Worm (Caenorhabditis elegans): ENCODE data around the gene sdz-36.

The sdz-36 gene

DNA sequence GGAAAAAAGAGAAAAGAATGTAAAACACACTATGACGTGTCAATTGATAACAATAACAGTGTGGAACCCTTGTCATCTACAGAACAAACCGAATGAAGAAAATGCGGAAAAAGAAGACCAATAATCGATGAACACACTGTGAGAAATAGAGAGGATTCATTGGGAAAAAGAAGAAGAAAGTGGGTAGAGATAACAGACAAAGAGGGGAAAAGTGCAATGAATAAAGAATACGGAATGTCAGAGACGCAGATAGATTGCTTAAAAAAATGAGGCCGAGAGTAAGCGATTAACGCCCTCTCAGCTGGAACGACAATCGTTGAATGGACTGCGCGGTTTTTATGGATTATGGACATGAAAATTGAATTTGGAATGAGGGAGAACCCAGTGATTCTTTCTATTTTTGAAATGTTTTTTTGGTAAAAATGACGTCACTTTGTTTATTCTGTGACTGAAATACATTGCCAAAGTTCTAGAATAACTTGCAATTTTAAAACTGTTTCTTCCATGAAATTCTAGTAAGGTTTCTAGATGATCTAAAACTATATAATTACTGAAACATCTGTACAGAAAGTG, 42.9 kb upstream of the sdz-36 start, which contains the start of gene amph-1 (continued):
- no peak for TF ChIP-seq Y55F3AM.14 (GFP tag; optimal IDR thresholded peaks at IDR 0.05)
- TF ChIP-seq crh-2 (tag; optimal IDR thresholded peaks at IDR 0.05) = peak; percentile 78
- TF ChIP-seq F13H6.1 (tag; optimal IDR thresholded peaks at IDR 0.05) = peak; percentile 42
- no peak for TF ChIP-seq ceh-82 (tag; optimal IDR thresholded peaks at IDR 0.05)
- TF ChIP-seq nhr-77 (tag; optimal IDR thresholded peaks at IDR 0.05) = no peak
- TF ChIP-seq fos-1 (tag; optimal IDR thresholded peaks at IDR 0.05) = peak; percentile 54
- no peak for TF ChIP-seq zag-1 (tag; optimal IDR thresholded peaks at IDR 0.05)
- peak; percentile 48 for TF ChIP-seq unc-55 (GFP tag; optimal IDR thresholded peaks at IDR 0.05)
- TF ChIP-seq blmp-1 (tag; optimal IDR thresholded peaks at IDR 0.05; ENCODE audit: insufficient read depth) = peak; percentile 50
- no peak for TF ChIP-seq aly-2 (tag; optimal IDR thresholded peaks at IDR 0.05)
- no peak for TF ChIP-seq nhr-12 (tag; optimal IDR thresholded peaks at IDR 0.05)
- no peak for TF ChIP-seq peb-1 (tag; optimal IDR thresholded peaks at IDR 0.05)
- TF ChIP-seq alr-1 (tag; optimal IDR thresholded peaks at IDR 0.05) = no peak
- TF ChIP-seq ztf-11 (tag; optimal IDR thresholded peaks at IDR 0.05) = no peak
- TF ChIP-seq nhr-129 (tag; optimal IDR thresholded peaks at IDR 0.05) = peak; percentile 31
- no peak for TF ChIP-seq ztf-4 (tag; optimal IDR thresholded peaks at IDR 0.05)
- TF ChIP-seq unc-62 (GFP tag; optimal IDR thresholded peaks at IDR 0.05) = no peak
- no peak for TF ChIP-seq gmeb-1 (tag; optimal IDR thresholded peaks at IDR 0.05)
- TF ChIP-seq lin-39 (tag; optimal IDR thresholded peaks at IDR 0.05) = no peak
- no peak for TF ChIP-seq nhr-237 (tag; optimal IDR thresholded peaks at IDR 0.05)
- no peak for TF ChIP-seq ztf-1 (GFP tag; conservative IDR thresholded peaks at IDR 0.05)

DNA sequence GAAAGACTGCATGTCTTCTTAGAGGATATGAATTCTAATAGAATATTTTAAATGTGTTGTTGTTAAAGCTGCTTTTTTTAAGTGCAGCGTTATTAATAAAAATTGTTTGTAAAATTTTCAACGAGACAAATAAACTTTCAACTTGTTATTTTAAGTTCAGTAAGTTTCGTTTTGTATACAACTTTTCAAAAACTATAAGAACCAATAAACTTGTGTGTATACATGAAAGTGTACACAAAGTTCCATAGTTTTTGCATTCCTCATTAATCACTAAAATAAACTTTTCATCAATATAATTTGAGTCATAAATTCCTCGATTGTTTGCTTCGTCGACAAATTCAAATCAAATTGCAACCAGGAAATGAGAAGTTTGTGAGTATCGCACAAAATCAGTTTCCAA, 42.1 kb upstream of the sdz-36 start, which contains the start of gene srm-3:
TSS of gene srm-3 (plus strand) at position 301 of the 400 bp plus-strand sequence.
- TF ChIP-seq nhr-77 (tag; optimal IDR thresholded peaks at IDR 0.05) (no peak), F13H6.1 (tag; optimal IDR thresholded peaks at IDR 0.05) (no peak), lin-11 (tag; optimal IDR thresholded peaks at IDR 0.05) (no peak), ama-1 (optimal IDR thresholded peaks at IDR 0.05) (no peak), mdl-1 (tag; optimal IDR thresholded peaks at IDR 0.05) (no peak), ztf-1 (GFP tag; conservative IDR thresholded peaks at IDR 0.05) (no peak), snpc-4 (tag; optimal IDR thresholded peaks at IDR 0.05) (no peak), R02D3.7 (tag; optimal IDR thresholded peaks at IDR 0.05) (no peak), nhr-129 (tag; optimal IDR thresholded peaks at IDR 0.05) (no peak), mab-5 (tag; optimal IDR thresholded peaks at IDR 0.05) (no peak), nhr-12 (tag; optimal IDR thresholded peaks at IDR 0.05) (no peak), gmeb-1 (tag; optimal IDR thresholded peaks at IDR 0.05) (no peak), elt-1 (tag; optimal IDR thresholded peaks at IDR 0.05) (no peak), sem-4 (tag; optimal IDR thresholded peaks at IDR 0.05) (no peak), sma-9 (GFP tag; optimal IDR thresholded peaks at IDR 0.05) (no peak), sma-9 (tag; optimal IDR thresholded peaks at IDR 0.05) (no peak), unc-55 (GFP tag; optimal IDR thresholded peaks at IDR 0.05) (no peak), ztf-4 (tag; optimal IDR thresholded peaks at IDR 0.05) (no peak), nhr-25 (tag; optimal IDR thresholded peaks at IDR 0.05) (no peak), nhr-10 (tag; optimal IDR thresholded peaks at IDR 0.05) (no peak), ceh-16 (tag; optimal IDR thresholded peaks at IDR 0.05) (no peak)

DNA sequence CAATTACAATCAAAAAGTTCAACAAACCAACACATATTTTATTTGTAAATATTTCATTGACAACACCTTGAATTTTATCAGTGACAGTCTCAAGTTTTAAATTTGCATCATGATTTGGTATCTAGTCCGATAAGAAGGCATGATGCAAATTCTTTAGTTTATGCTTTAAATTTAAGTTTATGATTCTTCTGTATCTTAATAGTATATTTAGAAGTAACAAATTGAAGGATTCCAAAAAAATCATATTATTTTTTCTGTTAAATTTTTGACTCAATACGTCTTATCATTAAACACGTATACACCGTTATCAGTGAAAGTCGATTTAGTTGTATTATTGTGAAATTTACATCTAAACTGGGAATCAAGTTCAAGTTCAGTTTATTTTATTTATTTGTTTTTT, 39.5 kb upstream of the sdz-36 start, which contains the start of gene chca-1:
TSS of gene chca-1 (plus strand) at position 161 of the 400 bp plus-strand sequence.
- TF ChIP-seq sma-9 (GFP tag; optimal IDR thresholded peaks at IDR 0.05) = peak; percentile 34
- no peak for TF ChIP-seq sma-9 (tag; optimal IDR thresholded peaks at IDR 0.05)
- peak; percentile 93 for TF ChIP-seq fos-1 (tag; optimal IDR thresholded peaks at IDR 0.05)
- no peak for TF ChIP-seq nhr-237 (tag; optimal IDR thresholded peaks at IDR 0.05)
- TF ChIP-seq lsy-2 (tag; optimal IDR thresholded peaks at IDR 0.05) = peak in 1 of 2 experiments; percentile 53
- TF ChIP-seq peb-1 (tag; optimal IDR thresholded peaks at IDR 0.05) = no peak
- TF ChIP-seq nhr-12 (tag; optimal IDR thresholded peaks at IDR 0.05) = no peak
- TF ChIP-seq nhr-10 (tag; optimal IDR thresholded peaks at IDR 0.05) = no peak
- peak; percentile 75 for TF ChIP-seq nhr-129 (tag; optimal IDR thresholded peaks at IDR 0.05)
- peak; percentile 79 for TF ChIP-seq crh-2 (tag; optimal IDR thresholded peaks at IDR 0.05)
- no peak for TF ChIP-seq ceh-82 (tag; optimal IDR thresholded peaks at IDR 0.05)

DNA sequence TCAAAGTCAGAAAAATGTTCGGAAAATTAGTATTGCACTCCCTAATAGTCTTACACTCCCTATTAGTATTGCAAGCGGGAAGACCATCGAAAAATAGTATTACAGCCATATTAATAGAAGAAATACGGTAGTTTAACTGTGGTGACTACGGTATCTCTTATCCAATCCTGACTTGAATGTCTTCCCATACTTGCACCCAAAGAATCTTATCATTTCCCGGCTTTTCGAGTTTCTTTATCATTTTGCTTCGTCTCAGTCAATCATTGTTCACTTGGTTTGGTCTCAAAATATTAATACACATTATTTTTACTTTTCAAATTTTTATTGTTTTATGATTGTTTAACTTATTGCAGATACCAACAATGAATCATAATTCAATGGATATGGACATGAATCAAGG, 37.6 kb upstream of the sdz-36 start, which contains the start of gene F58G6.3:
TSS of gene F58G6.3 (plus strand) at position 352 of the 400 bp plus-strand sequence.
- peak in 1 of 2 experiments; percentile 5 for TF ChIP-seq lsy-2 (tag; optimal IDR thresholded peaks at IDR 0.05)
- TF ChIP-seq mdl-1 (tag; optimal IDR thresholded peaks at IDR 0.05) = no peak

Data from whole organism, L2 larva.